Worm (Caenorhabditis elegans) whole organism, L4/young adult: ENCODE results near the gene Y37E11B.10.

Source experiments
- W03F9.2 ChIP-seq: fragments of 150-350 bp; optimal IDR thresholded peaks from 2 replicates; lab custom pipeline; 2014; ENCODE audit warnings: missing biosample characterization, missing genetic modification characterization
- dao-5 ChIP-seq: sonication (generic microtip); optimal IDR thresholded peaks from 2 replicates; lab custom pipeline; 2016; ENCODE audit warnings: missing genotype, missing genetic modification characterization, moderate library complexity, missing compliant biosample characterization
- him-1 ChIP-seq: sonication (generic microtip); optimal IDR thresholded peaks from 2 replicates; lab custom pipeline; 2016; ENCODE audit warnings: missing genotype, missing genetic modification reagents, missing genetic modification characterization, missing compliant biosample characterization

The Y37E11B.10 gene

ce11 chrIV:3606285-3606834 lies at the start of gene Y37E11B.10, which contains the start of gene kgb-2:
Y37E11B.10 (minus strand) TSS chrIV:3606466.
kgb-2 (plus strand) TSS chrIV:3606784.
- no peak for TF ChIP-seq W03F9.2 (tag; lab: Kevin White, UChicago)
- TF ChIP-seq dao-5: no peak
- TF ChIP-seq him-1 (tag; lab: Kevin White, UChicago): no peak

ce11 chrIV:3655896-3656295 lies 49.6 kb upstream of the Y37E11B.10 start:
- no peak for TF ChIP-seq W03F9.2 (tag; lab: Kevin White, UChicago)
- TF ChIP-seq him-1 (tag; lab: Kevin White, UChicago): no peak
- TF ChIP-seq dao-5: no peak

- TF ChIP-seq him-1 (tag; lab: Kevin White, UChicago) (no peak), dao-5 (no peak), W03F9.2 (tag; lab: Kevin White, UChicago) (no peak)
Observed at ce11 chrIV:3654823-3655222, 48.6 kb upstream of the Y37E11B.10 start.

- TF ChIP-seq dao-5: no peak
- TF ChIP-seq W03F9.2 (tag; lab: Kevin White, UChicago): no peak
- TF ChIP-seq him-1 (tag; lab: Kevin White, UChicago): no peak
Observed at ce11 chrIV:3654214-3654613, 47.9 kb upstream of the Y37E11B.10 start.

ce11 chrIV:3653420-3653823 lies 47.2 kb upstream of the Y37E11B.10 start:
- TF ChIP-seq W03F9.2 (tag; lab: Kevin White, UChicago) (no peak), him-1 (tag; lab: Kevin White, UChicago) (no peak), dao-5 (no peak)

- TF ChIP-seq dao-5 (no peak), W03F9.2 (tag; lab: Kevin White, UChicago) (no peak), him-1 (tag; lab: Kevin White, UChicago) (no peak)
Observed at ce11 chrIV:3652784-3653383, 46.6 kb upstream of the Y37E11B.10 start.

- TF ChIP-seq dao-5 (no peak), W03F9.2 (tag; lab: Kevin White, UChicago) (no peak), him-1 (tag; lab: Kevin White, UChicago) (no peak)
Observed at ce11 chrIV:3652223-3652622, 46.0 kb upstream of the Y37E11B.10 start.

ce11 chrIV:3648634-3649240 lies 42.5 kb upstream of the Y37E11B.10 start, which contains the start of gene CC8.2:
CC8.2 (minus strand) TSS chrIV:3648684.
- TF ChIP-seq W03F9.2 (tag; lab: Kevin White, UChicago) (no peak), him-1 (tag; lab: Kevin White, UChicago) (no peak), dao-5 (no peak)

ce11 chrIV:3647551-3647950 lies 41.3 kb upstream of the Y37E11B.10 start:
- no peak for TF ChIP-seq him-1 (tag; lab: Kevin White, UChicago)
- TF ChIP-seq W03F9.2 (tag; lab: Kevin White, UChicago): no peak
- TF ChIP-seq dao-5: no peak

ce11 chrIV:3646338-3647154 lies 40.3 kb upstream of the Y37E11B.10 start:
- no peak for TF ChIP-seq him-1 (tag; lab: Kevin White, UChicago)
- TF ChIP-seq dao-5: no peak
- TF ChIP-seq W03F9.2 (tag; lab: Kevin White, UChicago): no peak

- TF ChIP-seq him-1 (tag; lab: Kevin White, UChicago): no peak
Observed at ce11 chrIV:3645487-3645886, 39.2 kb upstream of the Y37E11B.10 start.

- TF ChIP-seq dao-5: no peak
- no peak for TF ChIP-seq him-1 (tag; lab: Kevin White, UChicago)
- TF ChIP-seq W03F9.2 (tag; lab: Kevin White, UChicago): no peak
Observed at ce11 chrIV:3644863-3645378, 38.7 kb upstream of the Y37E11B.10 start.

ce11 chrIV:3642189-3642588 lies 35.9 kb upstream of the Y37E11B.10 start, which contains the start of gene CC8.3:
CC8.3 (minus strand) TSS chrIV:3642289.
- TF ChIP-seq him-1 (tag; lab: Kevin White, UChicago) (no peak), dao-5 (no peak), W03F9.2 (tag; lab: Kevin White, UChicago) (no peak)
